Fruit fly (Drosophila melanogaster) Kc167 (cell line): ENCODE results near the gene CLIP-190.

ENCODE experiments used
- Myc ChIP-seq: fragments of >200 bp; optimal IDR thresholded peaks from 2 replicates; lab custom pipeline; 2017; ENCODE audit warnings: missing external identifiers
- psq ChIP-seq: fragments of >200 bp; optimal IDR thresholded peaks from 2 replicates; lab custom pipeline; 2017; ENCODE audit warnings: missing external identifiers
- ttk ChIP-seq: sonication (Bioruptor generic); optimal IDR thresholded peaks from 2 replicates; lab custom pipeline; 2017; ENCODE audit warnings: missing external identifiers

- no peak for TF ChIP-seq psq (lab: Kevin White, UChicago)
- no peak for TF ChIP-seq Myc
- TF ChIP-seq ttk = no peak
Measured at dm6 chr2L:17431359-17431675, 46.8 kb downstream of the CLIP-190 start.
